Worm (Caenorhabditis elegans) whole organism, late embryonic: ENCODE measurements around the gene F38B7.3.
A peak's percentile ranks its signal among the peaks of the same experiment; 100 is the strongest.

ENCODE experiments used
- C08G9.2 ChIP-seq: sonication (generic microtip); optimal IDR thresholded peaks from 2 replicates; lab custom pipeline; 2016; ENCODE audit warnings: mild to moderate bottlenecking, missing genetic modification characterization, moderate library complexity, missing compliant biosample characterization
- C38D4.7 ChIP-seq: fragments of 200-800 bp; sonication (Bioruptor generic); optimal IDR thresholded peaks from 2 replicates; lab custom pipeline; 2018; ENCODE audit warnings: mild to moderate bottlenecking, missing genetic modification characterization, moderate library complexity, missing compliant biosample characterization
- F13H6.1 ChIP-seq: sonication (generic microtip); optimal IDR thresholded peaks from 2 replicates; lab custom pipeline; 2016; ENCODE audit warnings: missing genetic modification characterization, missing compliant biosample characterization
- K02D7.2 ChIP-seq: sonication (generic microtip); optimal IDR thresholded peaks from 2 replicates; lab custom pipeline; 2017; ENCODE audit warnings: mild to moderate bottlenecking, missing genetic modification characterization, missing compliant biosample characterization
- K09A11.1 ChIP-seq: sonication (generic microtip); optimal IDR thresholded peaks from 2 replicates; lab custom pipeline; 2017; ENCODE audit warnings: antibody characterized with exemption, mild to moderate bottlenecking, missing genetic modification characterization, missing compliant biosample characterization; ENCODE audit not compliant: insufficient read depth
- T23F11.4 ChIP-seq: fragments of 200-800 bp; sonication (Bioruptor generic); optimal IDR thresholded peaks from 2 replicates; lab custom pipeline; 2018; ENCODE audit warnings: mild to moderate bottlenecking, missing genetic modification characterization, missing compliant biosample characterization
- ama-1 ChIP-seq: fragments of 150-350 bp; optimal IDR thresholded peaks from 2 replicates; lab custom pipeline; 2014
- ceh-14 ChIP-seq: sonication (generic microtip); optimal IDR thresholded peaks from 2 replicates; lab custom pipeline; 2016; ENCODE audit warnings: missing genotype, missing genetic modification characterization, missing compliant biosample characterization
- ceh-18 ChIP-seq: sonication (generic microtip); optimal IDR thresholded peaks from 2 replicates; lab custom pipeline; 2016; ENCODE audit warnings: missing genetic modification characterization, missing compliant biosample characterization
- ceh-19 ChIP-seq: fragments of 200-800 bp; sonication (Bioruptor generic); optimal IDR thresholded peaks from 2 replicates; lab custom pipeline; 2018; ENCODE audit warnings: mild to moderate bottlenecking, missing genetic modification characterization, missing compliant biosample characterization
- ceh-2 ChIP-seq: sonication (generic microtip); optimal IDR thresholded peaks from 2 replicates; lab custom pipeline; 2016; ENCODE audit warnings: missing genotype, missing genetic modification characterization, missing compliant biosample characterization
- ceh-30 ChIP-seq: fragments of 150-350 bp; optimal IDR thresholded peaks from 2 replicates; lab custom pipeline; 2014; ENCODE audit warnings: missing biosample characterization, missing genetic modification characterization
- ceh-31 ChIP-seq: sonication (generic microtip); optimal IDR thresholded peaks from 2 replicates; lab custom pipeline; 2016; ENCODE audit warnings: missing genetic modification characterization, missing compliant biosample characterization
- ceh-34 ChIP-seq: sonication (generic microtip); optimal IDR thresholded peaks from 2 replicates; lab custom pipeline; 2016; ENCODE audit warnings: mild to moderate bottlenecking, missing genetic modification characterization, missing compliant biosample characterization
- ceh-6 ChIP-seq: fragments of 200-800 bp; sonication (Bioruptor generic); optimal IDR thresholded peaks from 2 replicates; lab custom pipeline; 2018; ENCODE audit warnings: mild to moderate bottlenecking, missing genetic modification characterization, missing compliant biosample characterization
- ceh-9 ChIP-seq: sonication (generic microtip); optimal IDR thresholded peaks from 2 replicates; lab custom pipeline; 2016; ENCODE audit warnings: mild to moderate bottlenecking, missing genetic modification characterization, inconsistent platforms, missing compliant biosample characterization
- dmd-4 ChIP-seq: sonication (generic microtip); optimal IDR thresholded peaks from 2 replicates; lab custom pipeline; 2016; ENCODE audit warnings: borderline replicate concordance, missing genetic modification characterization, missing compliant biosample characterization
- dve-1 ChIP-seq: sonication (generic microtip); optimal IDR thresholded peaks from 2 replicates; lab custom pipeline; 2017; ENCODE audit warnings: antibody characterized with exemption, mild to moderate bottlenecking, missing genetic modification characterization, missing compliant biosample characterization
- elt-2 ChIP-seq: sonication (generic microtip); optimal IDR thresholded peaks from 2 replicates; lab custom pipeline; 2016; ENCODE audit warnings: missing genetic modification reagents, missing genetic modification characterization, missing compliant biosample characterization
- ets-4 ChIP-seq: sonication (generic microtip); optimal IDR thresholded peaks from 2 replicates; lab custom pipeline; 2016; ENCODE audit warnings: missing genetic modification characterization, missing compliant biosample characterization
- eyg-1 ChIP-seq: sonication (generic microtip); optimal IDR thresholded peaks from 2 replicates; lab custom pipeline; 2016; ENCODE audit warnings: missing genotype, missing genetic modification characterization, missing compliant biosample characterization
- fax-1 ChIP-seq: sonication (generic microtip); optimal IDR thresholded peaks from 2 replicates; lab custom pipeline; 2016; ENCODE audit warnings: missing genotype, missing genetic modification characterization, missing compliant biosample characterization
- gmeb-2 ChIP-seq: sonication (generic microtip); optimal IDR thresholded peaks from 2 replicates; lab custom pipeline; 2016; ENCODE audit warnings: missing genetic modification characterization, inconsistent platforms, missing compliant biosample characterization
- hlh-15 ChIP-seq: sonication (generic microtip); optimal IDR thresholded peaks from 2 replicates; lab custom pipeline; 2016; ENCODE audit warnings: missing genetic modification characterization, missing compliant biosample characterization
- hlh-30 ChIP-seq: sonication (generic microtip); optimal IDR thresholded peaks from 2 replicates; lab custom pipeline; 2017; ENCODE audit warnings: antibody characterized with exemption, missing genetic modification characterization, missing compliant biosample characterization; ENCODE audit not compliant: insufficient read depth
- hlh-6 ChIP-seq: sonication (generic microtip); optimal IDR thresholded peaks from 2 replicates; lab custom pipeline; 2016; ENCODE audit warnings: missing genotype, missing genetic modification characterization, missing compliant biosample characterization
- hlh-8 ChIP-seq: sonication (generic microtip); optimal IDR thresholded peaks from 2 replicates; lab custom pipeline; 2016; ENCODE audit warnings: missing genotype, missing genetic modification characterization, missing compliant biosample characterization
- nfya-1 ChIP-seq: sonication (generic microtip); optimal IDR thresholded peaks from 2 replicates; lab custom pipeline; 2017; ENCODE audit warnings: missing genetic modification characterization, mild to moderate bottlenecking, missing compliant biosample characterization, antibody characterized with exemption, moderate library complexity
- nhr-11 ChIP-seq: fragments of 150-350 bp; optimal IDR thresholded peaks from 2 replicates; lab custom pipeline; 2014; ENCODE audit warnings: missing biosample characterization, missing genetic modification characterization
- nhr-232 ChIP-seq: sonication (generic microtip); optimal IDR thresholded peaks from 2 replicates; lab custom pipeline; 2016; ENCODE audit warnings: missing genetic modification characterization, missing compliant biosample characterization
- npax-4 ChIP-seq: sonication (generic microtip); optimal IDR thresholded peaks from 2 replicates; lab custom pipeline; 2016; ENCODE audit warnings: missing genetic modification characterization, missing compliant biosample characterization
- odd-2 ChIP-seq: sonication (generic microtip); optimal IDR thresholded peaks from 2 replicates; lab custom pipeline; 2017; ENCODE audit warnings: antibody characterized with exemption, mild to moderate bottlenecking, missing genetic modification characterization, missing compliant biosample characterization
- pat-9 ChIP-seq: fragments of 200-800 bp; sonication (Bioruptor generic); optimal IDR thresholded peaks from 2 replicates; lab custom pipeline; 2018; ENCODE audit warnings: mild to moderate bottlenecking, missing genetic modification characterization, moderate library complexity, missing compliant biosample characterization
- pqm-1 ChIP-seq: sonication (generic microtip); optimal IDR thresholded peaks from 2 replicates; lab custom pipeline; 2016; ENCODE audit warnings: missing genetic modification characterization, missing compliant biosample characterization
- rnt-1 ChIP-seq: sonication (generic microtip); optimal IDR thresholded peaks from 2 replicates; lab custom pipeline; 2016; ENCODE audit warnings: missing genetic modification characterization, missing compliant biosample characterization
- sdc-2 ChIP-seq: sonication (generic microtip); optimal IDR thresholded peaks from 2 replicates; lab custom pipeline; 2016; ENCODE audit warnings: missing genotype, missing genetic modification characterization, missing compliant biosample characterization
- syd-9 ChIP-seq: sonication (generic microtip); optimal IDR thresholded peaks from 2 replicates; lab custom pipeline; 2016; ENCODE audit warnings: mild to moderate bottlenecking, missing genetic modification characterization, moderate library complexity, missing compliant biosample characterization
- tbx-2 ChIP-seq: sonication (generic microtip); optimal IDR thresholded peaks from 2 replicates; lab custom pipeline; 2016; ENCODE audit warnings: missing genetic modification characterization, missing compliant biosample characterization
- unc-3 ChIP-seq, 2 experiments: fragments of 200-800 bp in 1 of 2; sonication (Bioruptor generic) in 1 of 2; sonication (generic microtip) in 1 of 2; conservative IDR thresholded peaks in 1 of 2; optimal IDR thresholded peaks in 1 of 2; 2 replicates each; pipeline versions ENCODE4 v1.3.6 to Lab custom; 2016 to 2022; ENCODE audit warnings: missing compliant biosample characterization in 2 of 2, missing genetic modification characterization in 2 of 2, missing genetic modification reagents in 1 of 2
- unc-42 ChIP-seq: sonication (generic microtip); optimal IDR thresholded peaks from 2 replicates; lab custom pipeline; 2016; ENCODE audit warnings: missing genotype, missing genetic modification characterization, missing compliant biosample characterization
- unc-55 ChIP-seq: sonication (generic microtip); optimal IDR thresholded peaks from 2 replicates; lab custom pipeline; 2017; ENCODE audit warnings: missing biosample characterization, missing genetic modification reagents, missing genetic modification characterization
- zip-5 ChIP-seq: sonication (generic microtip); optimal IDR thresholded peaks from 2 replicates; lab custom pipeline; 2016; ENCODE audit warnings: missing genetic modification characterization, missing compliant biosample characterization
- ztf-16 ChIP-seq: sonication (generic microtip); optimal IDR thresholded peaks from 2 replicates; lab custom pipeline; 2017; ENCODE audit warnings: missing genetic modification characterization, missing compliant biosample characterization

F38B7.3 gene

ce11 chrV:11529541-11529940 lies 19.4 kb upstream of the F38B7.3 start:
- peak; percentile 6 for TF ChIP-seq ceh-18 (tag; lab: Kevin White, UChicago)
- TF ChIP-seq zip-5, result no peak

- TF ChIP-seq elt-2 (tag; lab: Kevin White, UChicago) (no peak), rnt-1 (tag; lab: Kevin White, UChicago) (no peak), K02D7.2 (no peak), nhr-232 (tag; lab: Kevin White, UChicago) (no peak), hlh-30 (no peak), unc-3 (GFP tag; conservative IDR thresholded peaks at IDR 0.05; lab: Robert Waterston, UW) (no peak), unc-3 (tag; optimal IDR thresholded peaks at IDR 0.05; lab: Kevin White, UChicago) (no peak), fax-1 (tag; lab: Kevin White, UChicago) (no peak), pat-9 (no peak), nfya-1 (no peak), ama-1 (lab: Kevin White, UChicago) (no peak), unc-55 (GFP tag; lab: Kevin White, UChicago) (no peak), ceh-31 (tag; lab: Kevin White, UChicago) (no peak), F13H6.1 (tag; lab: Kevin White, UChicago) (no peak), ceh-34 (tag; lab: Kevin White, UChicago) (no peak), gmeb-2 (tag; lab: Kevin White, UChicago) (no peak), ztf-16 (tag; lab: Kevin White, UChicago) (no peak), ceh-30 (tag; lab: Kevin White, UChicago) (no peak), C38D4.7 (no peak), npax-4 (tag; lab: Kevin White, UChicago) (no peak), tbx-2 (tag; lab: Kevin White, UChicago) (no peak)
Observed at ce11 chrV:11531100-11531499, 17.8 kb upstream of the F38B7.3 start.

- TF ChIP-seq ceh-31 (tag; lab: Kevin White, UChicago) (peak; percentile 44), C08G9.2 (tag; lab: Kevin White, UChicago) (peak; percentile 22), pqm-1 (peak; percentile 4), ceh-6 (no peak), unc-42 (tag; lab: Kevin White, UChicago) (no peak), ets-4 (peak; percentile 33), npax-4 (tag; lab: Kevin White, UChicago) (no peak), ceh-19 (GFP tag; lab: Kevin White, UChicago) (no peak), sdc-2 (peak; percentile 30), ceh-18 (tag; lab: Kevin White, UChicago) (peak; percentile 96), T23F11.4 (peak; percentile 18), hlh-8 (peak; percentile 92), F13H6.1 (tag; lab: Kevin White, UChicago) (peak; percentile 6), ceh-14 (no peak), unc-55 (GFP tag; lab: Kevin White, UChicago) (peak; percentile 29), nhr-232 (tag; lab: Kevin White, UChicago) (no peak), hlh-30 (peak; percentile 32), hlh-6 (tag; lab: Kevin White, UChicago) (no peak), ztf-16 (tag; lab: Kevin White, UChicago) (peak; percentile 30), rnt-1 (tag; lab: Kevin White, UChicago) (peak; percentile 55), K09A11.1 (tag; lab: Kevin White, UChicago) (no peak), eyg-1 (tag; lab: Kevin White, UChicago) (no peak), tbx-2 (tag; lab: Kevin White, UChicago) (peak; percentile 55)
- TF ChIP-seq, all 69 proteins: peak for 14
Observed at ce11 chrV:11531831-11532534, 16.9 kb upstream of the F38B7.3 start.

- no peak for TF ChIP-seq unc-3 (GFP tag; conservative IDR thresholded peaks at IDR 0.05; lab: Robert Waterston, UW)
- no peak for TF ChIP-seq unc-3 (tag; optimal IDR thresholded peaks at IDR 0.05; lab: Kevin White, UChicago)
- TF ChIP-seq ceh-14, result no peak
- no peak for TF ChIP-seq hlh-15 (tag; lab: Kevin White, UChicago)
- TF ChIP-seq dve-1 (tag; lab: Kevin White, UChicago), result no peak
- TF ChIP-seq C08G9.2 (tag; lab: Kevin White, UChicago), result no peak
- no peak for TF ChIP-seq rnt-1 (tag; lab: Kevin White, UChicago)
- TF ChIP-seq nhr-11 (tag; lab: Kevin White, UChicago), result no peak
- TF ChIP-seq zip-5, result no peak
- no peak for TF ChIP-seq ceh-34 (tag; lab: Kevin White, UChicago)
- no peak for TF ChIP-seq ceh-2 (tag; lab: Kevin White, UChicago)
- no peak for TF ChIP-seq dmd-4 (tag; lab: Kevin White, UChicago)
- TF ChIP-seq syd-9 (tag; lab: Kevin White, UChicago), result no peak
- no peak for TF ChIP-seq ceh-9 (tag; lab: Kevin White, UChicago)
- no peak for TF ChIP-seq odd-2 (tag; lab: Kevin White, UChicago)
- no peak for TF ChIP-seq elt-2 (tag; lab: Kevin White, UChicago)
- TF ChIP-seq ceh-19 (GFP tag; lab: Kevin White, UChicago), result no peak
- TF ChIP-seq nhr-232 (tag; lab: Kevin White, UChicago), result no peak
- TF ChIP-seq T23F11.4, result no peak
- TF ChIP-seq, all 69 proteins: peak for 0
Observed at ce11 chrV:11532535-11532853, 16.4 kb upstream of the F38B7.3 start.
